Fruit fly (Drosophila melanogaster) whole organism, pupa: ENCODE measurements around the gene smp-30.

Experiments
- CG10348 ChIP-seq: fragments of 200-800 bp; sonication (Bioruptor generic); IDR thresholded peaks from 2 replicates; pipeline ENCODE4 v1.3.6; 2022; ENCODE audit warnings: missing biosample characterization, missing genetic modification characterization
- CG15710 ChIP-seq: fragments of 200-800 bp; sonication (Bioruptor generic); optimal IDR thresholded peaks from 2 replicates; lab custom pipeline; 2018; ENCODE audit warnings: missing biosample characterization, mild to moderate bottlenecking, missing genetic modification characterization, moderate library complexity
- CG17806 ChIP-seq: fragments of 200-800 bp; sonication (Bioruptor generic); optimal IDR thresholded peaks from 2 replicates; lab custom pipeline; 2018; ENCODE audit warnings: missing biosample characterization, mild to moderate bottlenecking, missing genetic modification characterization, moderate library complexity
- CG32121 ChIP-seq: fragments of 200-800 bp; sonication (Bioruptor generic); IDR thresholded peaks from 2 replicates; pipeline ENCODE4 v1.3.6; 2022; ENCODE audit warnings: missing biosample characterization, missing genetic modification characterization
- D1 ChIP-seq: fragments of 200-800 bp; sonication (Bioruptor generic); optimal IDR thresholded peaks from 2 replicates; lab custom pipeline; 2018; ENCODE audit warnings: missing biosample characterization, mild to moderate bottlenecking, missing genetic modification characterization, moderate library complexity
- EcR ChIP-seq: fragments of 200-800 bp; sonication (Bioruptor generic); optimal IDR thresholded peaks from 3 replicates; lab custom pipeline; 2019; ENCODE audit warnings: missing biosample characterization, missing genetic modification characterization, mild to moderate bottlenecking, moderate library complexity, missing genetic modification reagents
- Ets98B ChIP-seq: fragments of 200-800 bp; sonication (Bioruptor generic); IDR thresholded peaks from 2 replicates; pipeline ENCODE4 v1.3.6; 2022; ENCODE audit warnings: missing biosample characterization, missing genetic modification characterization
- Pif1A ChIP-seq: fragments of 200-800 bp; sonication (Bioruptor generic); optimal IDR thresholded peaks from 3 replicates; lab custom pipeline; 2016; ENCODE audit warnings: missing biosample characterization, missing genetic modification characterization
- Pif1B ChIP-seq: fragments of 200-800 bp; sonication (Bioruptor generic); optimal IDR thresholded peaks from 3 replicates; lab custom pipeline; 2016; ENCODE audit warnings: missing biosample characterization, missing genetic modification characterization
- Snoo ChIP-seq: fragments of 200-800 bp; sonication (Bioruptor generic); optimal IDR thresholded peaks from 3 replicates; lab custom pipeline; 2017; ENCODE audit warnings: missing biosample characterization, mild to moderate bottlenecking, missing genetic modification characterization, inconsistent platforms
- gl ChIP-seq: fragments of 200-800 bp; sonication (Bioruptor generic); optimal IDR thresholded peaks from 2 replicates; lab custom pipeline; 2018; ENCODE audit warnings: missing biosample characterization, mild to moderate bottlenecking, missing genetic modification characterization
- rn ChIP-seq: fragments of 200-800 bp; sonication (Bioruptor generic); IDR thresholded peaks from 2 replicates; pipeline ENCODE4 v1.3.6; 2022; ENCODE audit warnings: missing biosample characterization, missing genetic modification characterization

- TF ChIP-seq Ets98B (GFP tag; lab: Robert Waterston, UW) (no peak), Pif1B (no peak), CG10348 (GFP tag; lab: Robert Waterston, UW) (no peak), EcR (GFP tag; lab: Kevin White, UChicago) (no peak), Pif1A (GFP tag; lab: Kevin White, UChicago) (no peak), Snoo (tag; lab: Kevin White, UChicago) (no peak), D1 (tag; lab: Kevin White, UChicago) (no peak), rn (GFP tag; lab: Robert Waterston, UW) (no peak), CG17806 (tag; lab: Kevin White, UChicago) (peak; percentile 4), CG32121 (GFP tag; lab: Robert Waterston, UW) (no peak), CG15710 (tag; lab: Kevin White, UChicago) (no peak), gl (tag; lab: Kevin White, UChicago) (no peak)
Observed at dm6 chr3R:14764131-14764530, 13.1 kb upstream of the smp-30 start.
